Worm (Caenorhabditis elegans) whole organism, L4/young adult: ENCODE measurements around the gene srz-102.

ENCODE experiments used
- W03F9.2 ChIP-seq: fragments of 150-350 bp; optimal IDR thresholded peaks from 2 replicates; lab custom pipeline; 2014; ENCODE audit warnings: missing biosample characterization, missing genetic modification characterization
- him-1 ChIP-seq: sonication (generic microtip); optimal IDR thresholded peaks from 2 replicates; lab custom pipeline; 2016; ENCODE audit warnings: missing genotype, missing genetic modification reagents, missing genetic modification characterization, missing compliant biosample characterization

ce11 chrV:16682886-16683285, 4.4 kb upstream of the srz-102 start, which contains the start of gene srw-36:
- TF ChIP-seq W03F9.2 (tag; lab: Kevin White, UChicago) (no peak), him-1 (no peak)
